Fruit fly (Drosophila melanogaster): ENCODE measurements around the gene Uba4.

dm6 chr2L:8528318-8528717, 11.1 kb downstream of the Uba4 start, which contains the start of the genes lmgA and lmgB:
- TF ChIP-seq CG9705 (GFP tag; optimal IDR thresholded peaks at IDR 0.05): no peak
- no peak for TF ChIP-seq Hr78 (GFP tag; optimal IDR thresholded peaks at IDR 0.05)
- TF ChIP-seq OdsH (GFP tag; optimal IDR thresholded peaks at IDR 0.05): peak; percentile 31
- no peak for TF ChIP-seq dsf (GFP tag; optimal IDR thresholded peaks at IDR 0.05; ENCODE audit: borderline replicate concordance)
- TF ChIP-seq Rel (GFP tag; optimal IDR thresholded peaks at IDR 0.05): no peak
- no peak for TF ChIP-seq Rel (tag; optimal IDR thresholded peaks at IDR 0.05)

All from whole organism, wandering third instar larva.